Worm (Caenorhabditis elegans) whole organism, L1 larva: ENCODE results near the gene F41G3.18.

Experiments
- C04F5.9 ChIP-seq: sonication (generic microtip); optimal IDR thresholded peaks from 2 replicates; lab custom pipeline; 2016; ENCODE audit warnings: missing genetic modification characterization, missing compliant biosample characterization
- C34B4.2 ChIP-seq: sonication (generic microtip); optimal IDR thresholded peaks from 2 replicates; lab custom pipeline; 2017; ENCODE audit warnings: mild to moderate bottlenecking, missing genetic modification characterization, missing compliant biosample characterization
- F16B12.6 ChIP-seq: fragments of 150-350 bp; optimal IDR thresholded peaks from 2 replicates; lab custom pipeline; 2014; ENCODE audit warnings: missing biosample characterization, missing genetic modification characterization
- Y116A8C.19 ChIP-seq: sonication (generic microtip); optimal IDR thresholded peaks from 2 replicates; lab custom pipeline; 2016; ENCODE audit warnings: missing compliant biosample characterization, missing genetic modification characterization, borderline replicate concordance
- aha-1 ChIP-seq: fragments of 150-350 bp; optimal IDR thresholded peaks from 2 replicates; lab custom pipeline; 2014; ENCODE audit warnings: missing biosample characterization, missing genetic modification characterization
- alr-1 ChIP-seq: fragments of 200-800 bp; sonication (Bioruptor generic); optimal IDR thresholded peaks from 2 replicates; lab custom pipeline; 2018; ENCODE audit warnings: borderline replicate concordance, mild to moderate bottlenecking, missing genetic modification characterization, missing compliant biosample characterization
- aly-2 ChIP-seq: fragments of 150-350 bp; optimal IDR thresholded peaks from 2 replicates; lab custom pipeline; 2014; ENCODE audit warnings: missing biosample characterization, missing genetic modification characterization
- ama-1 ChIP-seq: fragments of 150-350 bp; optimal IDR thresholded peaks from 2 replicates; lab custom pipeline; 2014
- ceh-63 ChIP-seq: fragments of 200-800 bp; sonication (Bioruptor generic); optimal IDR thresholded peaks from 2 replicates; lab custom pipeline; 2018; ENCODE audit warnings: mild to moderate bottlenecking, missing genetic modification characterization, missing compliant biosample characterization
- ceh-8 ChIP-seq: fragments of 200-800 bp; sonication (Bioruptor generic); optimal IDR thresholded peaks from 2 replicates; lab custom pipeline; 2018; ENCODE audit warnings: mild to moderate bottlenecking, missing genetic modification characterization, moderate library complexity, missing compliant biosample characterization
- ceh-82 ChIP-seq, 3 experiments: fragments of 150-350 bp in 1 of 3; sonication (generic microtip) in 2 of 3; optimal IDR thresholded peaks; 2 replicates each; lab custom pipeline; 2014 to 2017; ENCODE audit warnings: missing biosample characterization in 3 of 3, missing genetic modification characterization in 3 of 3
- ceh-88 ChIP-seq: fragments of 200-800 bp; sonication (Bioruptor generic); IDR thresholded peaks from 2 replicates; pipeline ENCODE4 v1.3.6; 2022; ENCODE audit warnings: missing genetic modification characterization, missing compliant biosample characterization
- dpl-1 ChIP-seq, 3 experiments: fragments of 150-350 bp in 2 of 3; sonication (generic microtip) in 1 of 3; optimal IDR thresholded peaks; 2 replicates each; lab custom pipeline; 2014 to 2017; ENCODE audit warnings: missing biosample characterization in 3 of 3, missing genetic modification characterization in 3 of 3, missing genetic modification reagents in 3 of 3
- dsc-1 ChIP-seq: sonication (generic microtip); optimal IDR thresholded peaks from 2 replicates; lab custom pipeline; 2016; ENCODE audit warnings: mild to moderate bottlenecking, missing genetic modification characterization, missing compliant biosample characterization
- efl-3 ChIP-seq: fragments of 200-800 bp; sonication (Bioruptor generic); optimal IDR thresholded peaks from 2 replicates; lab custom pipeline; 2018; ENCODE audit warnings: mild to moderate bottlenecking, missing genetic modification characterization, missing compliant biosample characterization
- egl-13 ChIP-seq: sonication (generic microtip); optimal IDR thresholded peaks from 2 replicates; lab custom pipeline; 2016; ENCODE audit warnings: missing genotype, missing genetic modification reagents, missing genetic modification characterization, missing compliant biosample characterization
- elt-2 ChIP-seq: sonication (generic microtip); optimal IDR thresholded peaks from 2 replicates; lab custom pipeline; 2016; ENCODE audit warnings: missing genetic modification characterization, mild to moderate bottlenecking, inconsistent platforms, missing compliant biosample characterization, missing genetic modification reagents
- ets-5 ChIP-seq: fragments of 200-800 bp; sonication (Bioruptor generic); IDR thresholded peaks from 2 replicates; pipeline ENCODE4 v1.3.6; 2022; ENCODE audit warnings: missing genetic modification characterization, missing compliant biosample characterization
- fkh-4 ChIP-seq: sonication (generic microtip); optimal IDR thresholded peaks from 2 replicates; lab custom pipeline; 2016; ENCODE audit warnings: missing compliant biosample characterization, missing genetic modification characterization, borderline replicate concordance
- fkh-8 ChIP-seq: sonication (generic microtip); optimal IDR thresholded peaks from 2 replicates; lab custom pipeline; 2016; ENCODE audit warnings: mild to moderate bottlenecking, missing genetic modification characterization, missing compliant biosample characterization
- hlh-17 ChIP-seq: fragments of 200-800 bp; sonication (Bioruptor generic); optimal IDR thresholded peaks from 2 replicates; lab custom pipeline; 2018; ENCODE audit warnings: missing genetic modification characterization, mild to moderate bottlenecking, missing compliant biosample characterization, moderate library complexity, borderline replicate concordance
- hpl-2 ChIP-seq: fragments of 150-350 bp; optimal IDR thresholded peaks from 2 replicates; lab custom pipeline; 2014; ENCODE audit warnings: missing biosample characterization, missing genetic modification reagents, missing genetic modification characterization
- irx-1 ChIP-seq: sonication (generic microtip); optimal IDR thresholded peaks from 2 replicates; lab custom pipeline; 2016; ENCODE audit warnings: missing genetic modification characterization, missing compliant biosample characterization
- isw-1 ChIP-seq: fragments of 200-800 bp; sonication (Bioruptor generic); IDR thresholded peaks from 2 replicates; pipeline ENCODE4 v1.3.6; 2022; ENCODE audit warnings: missing genetic modification characterization, missing compliant biosample characterization
- jun-1 ChIP-seq: fragments of 150-350 bp; optimal IDR thresholded peaks from 2 replicates; lab custom pipeline; 2014; ENCODE audit warnings: missing biosample characterization, missing genetic modification reagents, missing genetic modification characterization
- lin-35 ChIP-seq, 2 experiments: fragments of 150-350 bp; optimal IDR thresholded peaks; 2 replicates each; lab custom pipeline; 2014; ENCODE audit warnings: missing biosample characterization in 2 of 2, missing genetic modification characterization in 2 of 2, missing genetic modification reagents in 2 of 2
- lin-39 ChIP-seq: fragments of 150-350 bp; optimal IDR thresholded peaks from 2 replicates; lab custom pipeline; 2014; ENCODE audit warnings: missing biosample characterization, missing genetic modification reagents, missing genetic modification characterization
- lir-3 ChIP-seq: sonication (generic microtip); optimal IDR thresholded peaks from 2 replicates; lab custom pipeline; 2016; ENCODE audit warnings: mild to moderate bottlenecking, missing genetic modification characterization, moderate library complexity, missing compliant biosample characterization; ENCODE audit not compliant: poor library complexity
- lsy-2 ChIP-seq, 2 experiments: fragments of 150-350 bp; optimal IDR thresholded peaks; 2 replicates each; lab custom pipeline; 2014; ENCODE audit warnings: missing biosample characterization in 2 of 2, missing genetic modification characterization in 2 of 2
- mep-1 ChIP-seq: fragments of 150-350 bp; optimal IDR thresholded peaks from 2 replicates; lab custom pipeline; 2014; ENCODE audit warnings: missing biosample characterization, missing genetic modification characterization
- nhr-11 ChIP-seq: fragments of 150-350 bp; optimal IDR thresholded peaks from 2 replicates; lab custom pipeline; 2014; ENCODE audit warnings: missing biosample characterization, missing genetic modification characterization
- nhr-12 ChIP-seq: sonication (generic microtip); optimal IDR thresholded peaks from 2 replicates; lab custom pipeline; 2017; ENCODE audit warnings: missing biosample characterization, missing genetic modification characterization
- nhr-19 ChIP-seq: fragments of 200-800 bp; sonication (Bioruptor generic); conservative IDR thresholded peaks from 2 replicates; pipeline ENCODE4 v1.3.6; 2022; ENCODE audit warnings: missing genetic modification characterization, missing compliant biosample characterization
- nhr-237 ChIP-seq: fragments of 150-350 bp; optimal IDR thresholded peaks from 2 replicates; lab custom pipeline; 2014; ENCODE audit warnings: missing biosample characterization, missing genetic modification characterization
- nhr-71 ChIP-seq: sonication (generic microtip); optimal IDR thresholded peaks from 2 replicates; lab custom pipeline; 2016; ENCODE audit warnings: mild to moderate bottlenecking, missing genetic modification characterization, moderate library complexity, missing compliant biosample characterization
- nhr-76 ChIP-seq: sonication (generic microtip); optimal IDR thresholded peaks from 2 replicates; lab custom pipeline; 2017; ENCODE audit warnings: missing biosample characterization, missing genetic modification characterization
- nhr-84 ChIP-seq: sonication (generic microtip); optimal IDR thresholded peaks from 2 replicates; lab custom pipeline; 2017; ENCODE audit warnings: missing biosample characterization, missing genetic modification characterization
- nhr-85 ChIP-seq: sonication (generic microtip); peaks from one replicate; lab custom pipeline; 2016; ENCODE audit warnings: missing genetic modification characterization, inconsistent platforms, missing compliant biosample characterization
- pqm-1 ChIP-seq: sonication (generic microtip); optimal IDR thresholded peaks from 3 replicates; lab custom pipeline; 2017; ENCODE audit warnings: missing biosample characterization, missing genetic modification characterization
- rnt-1 ChIP-seq: sonication (generic microtip); optimal IDR thresholded peaks from 2 replicates; lab custom pipeline; 2016; ENCODE audit warnings: mild to moderate bottlenecking, missing genetic modification characterization, moderate library complexity, missing compliant biosample characterization
- skn-1 ChIP-seq: fragments of 150-350 bp; optimal IDR thresholded peaks from 2 replicates; lab custom pipeline; 2014; ENCODE audit warnings: missing biosample characterization, missing genetic modification characterization
- snu-23 ChIP-seq: sonication (generic microtip); optimal IDR thresholded peaks from 2 replicates; lab custom pipeline; 2016; ENCODE audit warnings: missing genetic modification characterization, missing compliant biosample characterization
- sox-4 ChIP-seq: sonication (generic microtip); optimal IDR thresholded peaks from 2 replicates; lab custom pipeline; 2016; ENCODE audit warnings: missing genetic modification characterization, missing compliant biosample characterization
- sptf-1 ChIP-seq: fragments of 150-350 bp; optimal IDR thresholded peaks from 2 replicates; lab custom pipeline; 2014; ENCODE audit warnings: missing biosample characterization, missing genetic modification characterization
- sup-37 ChIP-seq: fragments of 200-800 bp; sonication (Bioruptor generic); optimal IDR thresholded peaks from 2 replicates; lab custom pipeline; 2018; ENCODE audit warnings: mild to moderate bottlenecking, missing genetic modification characterization, missing compliant biosample characterization
- tbx-2 ChIP-seq: sonication (generic microtip); optimal IDR thresholded peaks from 2 replicates; lab custom pipeline; 2016; ENCODE audit warnings: missing genetic modification characterization, missing compliant biosample characterization
- unc-130 ChIP-seq: fragments of 150-350 bp; optimal IDR thresholded peaks from 2 replicates; lab custom pipeline; 2017; ENCODE audit warnings: missing biosample characterization, missing genetic modification characterization, inconsistent platforms
- unc-30 ChIP-seq: sonication (generic microtip); optimal IDR thresholded peaks from 2 replicates; lab custom pipeline; 2017; ENCODE audit warnings: missing biosample characterization, missing genetic modification characterization
- unc-86 ChIP-seq: sonication (generic microtip); optimal IDR thresholded peaks from 2 replicates; lab custom pipeline; 2016; ENCODE audit warnings: missing genetic modification characterization, missing compliant biosample characterization
- vab-15 ChIP-seq: sonication (generic microtip); optimal IDR thresholded peaks from 2 replicates; lab custom pipeline; 2017; ENCODE audit warnings: missing genotype, mild to moderate bottlenecking, missing genetic modification characterization, missing compliant biosample characterization
- xbp-1 ChIP-seq: sonication (generic microtip); optimal IDR thresholded peaks from 2 replicates; lab custom pipeline; 2016; ENCODE audit warnings: missing genetic modification characterization, missing compliant biosample characterization
- ztf-4 ChIP-seq: fragments of 150-350 bp; optimal IDR thresholded peaks from 2 replicates; lab custom pipeline; 2014; ENCODE audit warnings: missing biosample characterization, missing genetic modification characterization

The F41G3.18 gene

ce11 chrII:6734674-6735073 lies 33.4 kb upstream of the F41G3.18 start, which contains the start of gene T14B4.3 (continued):
- TF ChIP-seq alr-1 (no peak), aly-2 (tag; lab: Kevin White, UChicago) (no peak), unc-30 (no peak), hlh-17 (GFP tag; lab: Kevin White, UChicago) (no peak), dsc-1 (tag; lab: Kevin White, UChicago) (peak; percentile 15), sptf-1 (no peak), irx-1 (tag; lab: Kevin White, UChicago) (no peak), ceh-88 (GFP tag; lab: Robert Waterston, UW) (0 out of 2 replicates have a peak, but pooled peaks have one; percentile 45), lin-39 (tag; lab: Kevin White, UChicago) (no peak), nhr-76 (tag; lab: Kevin White, UChicago) (no peak), egl-13 (tag; lab: Kevin White, UChicago) (no peak), hpl-2 (GFP tag; lab: Kevin White, UChicago) (no peak), ceh-63 (GFP tag; lab: Kevin White, UChicago) (no peak), jun-1 (tag; lab: Kevin White, UChicago) (peak; percentile 26), ztf-4 (tag; lab: Kevin White, UChicago) (no peak), efl-3 (GFP tag; lab: Kevin White, UChicago) (no peak), nhr-19 (GFP tag; lab: Robert Waterston, UW) (peak; percentile 31; the same call in 1 of the 2 replicates), mep-1 (peak; percentile 57), nhr-71 (tag; lab: Kevin White, UChicago) (peak; percentile 73), dpl-1 (GFP tag; optimal IDR thresholded peaks at IDR 0.05; lab: Kevin White, UChicago) (peak; percentile 53 to 72 (median 71)), unc-130 (no peak), elt-2 (no peak), unc-86 (tag; lab: Kevin White, UChicago) (peak; percentile 14), ets-5 (GFP tag; lab: Robert Waterston, UW) (no peak), Y116A8C.19 (tag; lab: Kevin White, UChicago) (no peak), aha-1 (tag; lab: Kevin White, UChicago) (no peak), tbx-2 (peak; percentile 54), skn-1 (peak; percentile 43), isw-1 (GFP tag; lab: Robert Waterston, UW) (peak; percentile 32), lin-35 (GFP tag; optimal IDR thresholded peaks at IDR 0.05; lab: Kevin White, UChicago) (peak; percentile 57 to 85), sup-37 (no peak), xbp-1 (tag; lab: Kevin White, UChicago) (peak; percentile 50), vab-15 (tag; lab: Kevin White, UChicago) (peak; percentile 20), ama-1 (lab: Kevin White, UChicago) (no peak), C04F5.9 (tag; lab: Kevin White, UChicago) (peak; percentile 4), F16B12.6 (tag; lab: Kevin White, UChicago) (peak; percentile 46), rnt-1 (tag; lab: Kevin White, UChicago) (peak; percentile 88), fkh-8 (tag; lab: Kevin White, UChicago) (peak; percentile 56), sox-4 (peak; percentile 20), snu-23 (GFP tag; lab: Kevin White, UChicago) (peak; percentile 60), lir-3 (tag; lab: Kevin White, UChicago) (peak; percentile 77), fkh-4 (tag; lab: Kevin White, UChicago) (no peak), C34B4.2 (tag; lab: Kevin White, UChicago) (no peak), nhr-85 (tag; lab: Kevin White, UChicago) (peak; percentile 43), nhr-11 (tag; lab: Kevin White, UChicago) (no peak), pqm-1 (tag; lab: Kevin White, UChicago) (no peak), nhr-237 (tag; lab: Kevin White, UChicago) (peak; percentile 6), ceh-8 (GFP tag; lab: Kevin White, UChicago) (no peak), lsy-2 (tag; optimal IDR thresholded peaks at IDR 0.05; lab: Kevin White, UChicago) (peak; percentile 68 to 88), nhr-12 (tag; lab: Kevin White, UChicago) (no peak), nhr-84 (tag; lab: Kevin White, UChicago) (no peak), ceh-82 (tag; optimal IDR thresholded peaks at IDR 0.05; lab: Kevin White, UChicago) (peak in 2 of 3 experiments; percentile 41 to 64)
